Worm (Caenorhabditis elegans): Measurements from ENCODE around the gene W02F12.4.

ce11 chrV:6731594-6731993 is 24.9 kb upstream of the W02F12.4 start, which contains the start of gene grl-9:
- TF ChIP-seq ceh-90 (tag; optimal IDR thresholded peaks at IDR 0.05) = no peak
- no peak for TF ChIP-seq rnt-1 (tag; optimal IDR thresholded peaks at IDR 0.05)
- TF ChIP-seq zip-4 (GFP tag; optimal IDR thresholded peaks at IDR 0.05) = no peak
- TF ChIP-seq fkh-10 (GFP tag; optimal IDR thresholded peaks at IDR 0.05) = no peak
- TF ChIP-seq efl-3 (GFP tag; optimal IDR thresholded peaks at IDR 0.05) = no peak
- no peak for TF ChIP-seq unc-62 (GFP tag; optimal IDR thresholded peaks at IDR 0.05)
- TF ChIP-seq mef-2 (tag; optimal IDR thresholded peaks at IDR 0.05) = no peak
- no peak for TF ChIP-seq elt-2 (tag; optimal IDR thresholded peaks at IDR 0.05)

Data from whole organism, L1 larva.